Fruit fly (Drosophila melanogaster): ENCODE measurements around the gene CG2076.
A peak's percentile ranks its signal among the peaks of the same experiment; 100 is the strongest.

The CG2076 gene

DNA sequence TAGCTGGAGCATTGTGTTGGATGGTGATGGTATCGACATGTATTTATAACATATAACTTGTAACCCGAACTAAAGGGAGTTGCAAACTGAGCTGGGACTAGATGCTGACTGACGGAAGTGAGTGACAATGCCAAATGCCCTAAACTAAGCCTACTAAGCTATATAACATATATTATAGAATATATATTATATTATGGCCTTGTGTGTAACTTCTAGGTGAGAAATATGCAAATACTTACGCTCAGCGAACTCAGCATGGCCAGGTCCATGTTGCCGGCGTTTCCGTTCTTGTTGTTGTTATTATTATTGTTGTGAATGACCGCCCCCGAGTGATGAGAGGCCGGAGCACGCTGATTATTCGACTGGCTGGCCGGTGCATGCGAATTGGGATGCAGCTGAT lies 42.3 kb downstream of the CG2076 start, which contains the start of gene CG44385:
TSS of gene CG44385 (minus strand) at position 101 of the 400 bp plus-strand sequence.
- TF ChIP-seq eg (GFP tag; IDR thresholded peaks at IDR 0.05) (no peak), Hr38 (GFP tag; optimal IDR thresholded peaks at IDR 0.05) (no peak), fd85E (GFP tag; optimal IDR thresholded peaks at IDR 0.05) (no peak)

DNA sequence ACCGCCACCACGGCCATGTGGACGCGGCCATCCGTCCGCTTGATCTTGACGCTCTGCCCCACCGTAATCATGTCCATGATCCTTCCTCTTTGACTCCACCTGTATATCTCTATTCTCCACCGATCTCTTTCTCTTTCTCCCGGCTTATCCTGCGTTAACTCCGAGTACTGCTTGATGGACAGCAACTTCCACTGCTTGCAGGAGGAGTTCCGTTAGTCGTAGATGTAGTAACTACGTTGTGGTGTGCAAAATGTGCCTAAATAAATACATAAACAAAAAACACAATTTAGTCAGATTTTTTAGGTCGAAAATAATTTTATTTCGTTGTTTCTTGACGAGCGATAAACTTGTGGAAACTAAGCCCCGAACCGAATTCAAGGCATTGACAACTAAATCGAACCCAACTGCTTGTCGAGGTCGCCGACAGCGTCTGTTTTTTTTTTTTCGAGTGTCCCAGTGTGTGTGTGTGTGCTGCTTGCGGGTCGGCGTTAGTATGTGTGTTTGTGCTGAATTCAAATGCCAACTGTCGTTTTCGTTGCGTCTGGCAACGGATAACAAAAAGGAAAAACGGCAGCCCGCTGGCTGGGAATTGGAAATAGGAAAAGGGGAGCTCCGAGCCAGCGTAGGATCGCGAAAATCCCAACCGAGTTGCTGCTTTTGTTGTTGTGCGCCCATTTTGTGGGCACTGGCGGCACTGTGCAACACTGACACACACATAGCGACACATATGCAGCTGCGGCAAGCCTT lies 46.0 kb downstream of the CG2076 start:
- no peak for TF ChIP-seq CG11294 (GFP tag; IDR thresholded peaks at IDR 0.05)
- TF ChIP-seq CG15336 (GFP tag; IDR thresholded peaks at IDR 0.05), result 0 out of 2 replicates have a peak, but pooled peaks have one; percentile 7
- TF ChIP-seq svp (GFP tag), result peak; percentile 41
- no peak for TF ChIP-seq CG8119 (GFP tag; IDR thresholded peaks at IDR 0.05)
- TF ChIP-seq Eip78C (GFP tag), result peak; percentile 5

DNA sequence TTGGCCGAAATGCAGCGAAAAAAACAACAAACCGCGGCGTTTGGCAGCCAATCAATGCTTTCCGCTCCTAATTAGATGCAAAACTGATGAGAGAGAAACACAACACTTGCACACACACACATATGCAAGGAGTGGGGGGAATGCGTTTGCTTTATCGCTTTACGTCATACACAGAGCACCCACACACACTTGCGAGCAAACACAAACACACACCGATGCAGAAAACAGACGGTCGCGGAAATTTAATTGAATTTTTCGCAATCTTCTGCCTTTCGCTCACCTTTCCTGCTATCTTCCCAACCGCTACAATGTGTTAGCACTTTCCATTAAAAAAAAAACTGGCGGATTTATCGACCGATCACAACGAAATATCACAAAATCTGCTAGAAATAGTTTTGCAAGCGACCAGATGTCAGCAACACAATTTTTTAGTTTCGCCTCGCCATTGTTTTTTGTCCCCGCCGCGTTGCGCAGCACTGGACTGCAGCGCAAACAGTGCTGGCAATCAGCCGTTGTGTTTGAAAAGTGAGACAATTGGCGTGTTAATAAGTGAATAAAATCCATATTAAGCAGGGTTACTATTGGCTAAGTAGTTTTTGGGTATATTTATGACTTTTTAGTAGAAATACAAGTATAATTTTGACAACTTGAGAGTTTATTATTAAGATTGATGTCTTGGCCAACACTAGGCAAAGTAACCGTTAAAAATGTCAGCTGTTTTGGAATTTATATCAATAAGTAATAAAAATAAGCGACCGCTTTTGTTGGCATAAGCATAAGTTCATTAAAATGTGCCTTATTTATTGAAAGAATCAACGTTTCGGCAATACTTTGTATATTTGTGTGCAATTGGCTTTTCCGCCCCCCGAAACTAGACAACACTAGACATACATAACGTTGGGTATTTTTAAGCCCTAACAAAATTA lies 46.8 kb downstream of the CG2076 start, which contains the start of gene Klp10A:
TSS of gene Klp10A (minus strand) at position 532 of the 926 bp plus-strand sequence.
- TF ChIP-seq CG8119 (GFP tag; IDR thresholded peaks at IDR 0.05) (no peak), CG1621 (tag; optimal IDR thresholded peaks at IDR 0.05) (no peak), CG9139 (GFP tag; optimal IDR thresholded peaks at IDR 0.05) (peak; percentile 2), Eip75B (GFP tag; optimal IDR thresholded peaks at IDR 0.05) (no peak), CG32006 (GFP tag; optimal IDR thresholded peaks at IDR 0.05) (no peak), Hr4 (GFP tag; optimal IDR thresholded peaks at IDR 0.05) (no peak), Eip93F (GFP tag; optimal IDR thresholded peaks at IDR 0.05) (no peak), achi (GFP tag; optimal IDR thresholded peaks at IDR 0.05) (peak; percentile 34), fd85E (GFP tag; optimal IDR thresholded peaks at IDR 0.05) (no peak), CG8632 (GFP tag; optimal IDR thresholded peaks at IDR 0.05) (no peak), CG6808 (GFP tag; optimal IDR thresholded peaks at IDR 0.05) (no peak), CG31627 (GFP tag; optimal IDR thresholded peaks at IDR 0.05) (peak; percentile 39), OdsH (GFP tag; optimal IDR thresholded peaks at IDR 0.05) (no peak), acj6 (GFP tag; optimal IDR thresholded peaks at IDR 0.05) (peak; percentile 4), CG6163 (GFP tag; IDR thresholded peaks at IDR 0.05) (no peak), Ets21C (GFP tag; optimal IDR thresholded peaks at IDR 0.05) (no peak), Smox (GFP tag; optimal IDR thresholded peaks at IDR 0.05) (no peak), fkh (GFP tag; optimal IDR thresholded peaks at IDR 0.05) (peak; percentile 31), cyc (GFP tag; optimal IDR thresholded peaks at IDR 0.05) (peak; percentile 39), Blimp-1 (GFP tag; optimal IDR thresholded peaks at IDR 0.05) (no peak), CG15336 (GFP tag; IDR thresholded peaks at IDR 0.05) (no peak), CG34406 (GFP tag; optimal IDR thresholded peaks at IDR 0.05) (no peak), lz (GFP tag; optimal IDR thresholded peaks at IDR 0.05) (peak; percentile 48), CG11762 (GFP tag; optimal IDR thresholded peaks at IDR 0.05; ENCODE audit: insufficient read depth) (peak; percentile 1), Hr39 (GFP tag; optimal IDR thresholded peaks at IDR 0.05) (peak; percentile 1), CG10669 (GFP tag; optimal IDR thresholded peaks at IDR 0.05) (no peak), Sox14 (GFP tag; optimal IDR thresholded peaks at IDR 0.05) (peak; percentile 51), CG6276 (GFP tag; optimal IDR thresholded peaks at IDR 0.05) (no peak), dsx (GFP tag; optimal IDR thresholded peaks at IDR 0.05; ENCODE audit: poor library complexity, severe bottlenecking) (no peak), Eip78C (GFP tag) (peak; percentile 77), Gug (GFP tag; IDR thresholded peaks at IDR 0.05) (no peak), spab (GFP tag; optimal IDR thresholded peaks at IDR 0.05) (no peak), Hr38 (GFP tag; optimal IDR thresholded peaks at IDR 0.05) (no peak), Met (GFP tag; optimal IDR thresholded peaks at IDR 0.05) (peak; percentile 39), pdm3 (GFP tag; optimal IDR thresholded peaks at IDR 0.05) (no peak), Sox102F (GFP tag; optimal IDR thresholded peaks at IDR 0.05) (no peak), eg (GFP tag; IDR thresholded peaks at IDR 0.05) (no peak), CG8319 (GFP tag; optimal IDR thresholded peaks at IDR 0.05) (peak; percentile 2), CG16779 (tag; optimal IDR thresholded peaks at IDR 0.05) (no peak), Lpt (GFP tag; optimal IDR thresholded peaks at IDR 0.05) (no peak), CG4318 (GFP tag; optimal IDR thresholded peaks at IDR 0.05) (no peak), CG3032 (tag; optimal IDR thresholded peaks at IDR 0.05) (no peak)

Data from whole organism, prepupa.